Worm (Caenorhabditis elegans): ENCODE measurements around the gene F25B5.6.

The F25B5.6 gene

DNA sequence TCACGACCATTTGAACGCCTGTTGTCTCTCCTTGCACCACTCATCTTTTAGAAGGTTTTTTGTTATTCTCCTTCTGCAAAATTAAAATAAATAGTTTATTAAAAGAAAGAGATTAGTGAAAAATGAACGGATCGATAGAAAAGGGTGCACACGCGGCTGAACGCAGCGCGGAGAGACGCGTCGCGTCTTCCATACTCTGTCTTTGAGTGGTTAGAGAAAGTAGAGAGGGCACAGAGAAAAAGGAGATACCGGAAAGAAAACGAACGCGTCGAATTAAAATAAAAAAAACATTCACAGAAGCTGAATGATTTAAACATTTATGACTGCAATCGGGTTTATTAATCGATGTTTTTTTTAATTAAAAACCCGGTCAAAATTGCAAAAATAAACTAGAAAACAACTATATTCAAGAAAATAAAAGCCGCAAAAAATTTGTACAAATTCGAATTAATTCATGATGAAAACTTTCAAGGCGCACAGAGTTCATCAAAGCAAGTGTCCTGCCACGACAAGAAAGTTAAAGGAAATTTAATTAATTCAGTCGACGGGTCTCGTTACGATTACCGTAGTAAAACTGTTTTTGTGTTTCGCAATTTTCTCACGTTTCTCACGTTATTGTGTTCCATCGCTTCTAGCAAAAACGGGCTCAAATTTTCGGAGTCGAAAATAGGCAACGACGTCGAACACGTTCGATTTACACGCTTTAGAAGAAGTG, 9.8 kb upstream of the F25B5.6 start, which contains the start of the genes nono-1 and nop-1 (continued):
- TF ChIP-seq xnd-1 (tag; optimal IDR thresholded peaks at IDR 0.05) (peak; percentile 74), Y56A3A.18 (GFP tag; IDR thresholded peaks at IDR 0.05) (no peak), nhr-179 (tag; optimal IDR thresholded peaks at IDR 0.05) (no peak), bed-2 (GFP tag; IDR thresholded peaks at IDR 0.05) (no peak), C06A6.2 (GFP tag; conservative IDR thresholded peaks at IDR 0.05) (no peak), snpc-3.4 (tag; optimal IDR thresholded peaks at IDR 0.05) (no peak), aptf-3 (GFP tag; IDR thresholded peaks at IDR 0.05) (no peak), madf-8 (GFP tag; conservative IDR thresholded peaks at IDR 0.05) (peak; percentile 60)

DNA sequence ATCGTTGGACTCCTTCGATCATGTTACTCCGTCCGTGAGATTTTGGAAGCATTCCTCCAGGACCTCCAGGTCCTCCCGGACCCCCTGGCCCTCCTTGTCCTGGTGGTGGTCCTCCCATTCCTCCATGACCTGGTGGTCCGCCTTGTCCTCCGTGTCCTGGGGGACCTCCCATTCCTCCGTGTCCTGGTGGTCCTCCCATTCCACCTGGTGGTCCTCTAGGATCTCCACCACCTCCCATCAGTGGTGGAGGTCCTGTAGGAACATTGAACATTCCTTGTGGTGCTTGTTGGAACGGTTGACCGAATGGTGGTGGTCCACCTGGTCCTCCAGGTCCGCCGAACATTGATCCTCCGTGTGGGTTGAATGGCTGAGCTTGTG, 5.4 kb upstream of the F25B5.6 start:
- TF ChIP-seq nhr-120 (GFP tag; IDR thresholded peaks at IDR 0.05): no peak
- TF ChIP-seq egrh-3 (GFP tag; IDR thresholded peaks at IDR 0.05): peak; percentile 81; the same call in 1 of the 2 replicates
- TF ChIP-seq snpc-1.1 (tag; optimal IDR thresholded peaks at IDR 0.05; ENCODE audit: insufficient read depth): no peak
- TF ChIP-seq mcd-1 (GFP tag; IDR thresholded peaks at IDR 0.05): peak; percentile 26; the same call in 1 of the 2 replicates
- peak; percentile 87 for TF ChIP-seq zfh-2 (GFP tag; conservative IDR thresholded peaks at IDR 0.05)
- TF ChIP-seq bed-2 (GFP tag; IDR thresholded peaks at IDR 0.05): peak; percentile 11; the same call in 1 of the 2 replicates

DNA sequence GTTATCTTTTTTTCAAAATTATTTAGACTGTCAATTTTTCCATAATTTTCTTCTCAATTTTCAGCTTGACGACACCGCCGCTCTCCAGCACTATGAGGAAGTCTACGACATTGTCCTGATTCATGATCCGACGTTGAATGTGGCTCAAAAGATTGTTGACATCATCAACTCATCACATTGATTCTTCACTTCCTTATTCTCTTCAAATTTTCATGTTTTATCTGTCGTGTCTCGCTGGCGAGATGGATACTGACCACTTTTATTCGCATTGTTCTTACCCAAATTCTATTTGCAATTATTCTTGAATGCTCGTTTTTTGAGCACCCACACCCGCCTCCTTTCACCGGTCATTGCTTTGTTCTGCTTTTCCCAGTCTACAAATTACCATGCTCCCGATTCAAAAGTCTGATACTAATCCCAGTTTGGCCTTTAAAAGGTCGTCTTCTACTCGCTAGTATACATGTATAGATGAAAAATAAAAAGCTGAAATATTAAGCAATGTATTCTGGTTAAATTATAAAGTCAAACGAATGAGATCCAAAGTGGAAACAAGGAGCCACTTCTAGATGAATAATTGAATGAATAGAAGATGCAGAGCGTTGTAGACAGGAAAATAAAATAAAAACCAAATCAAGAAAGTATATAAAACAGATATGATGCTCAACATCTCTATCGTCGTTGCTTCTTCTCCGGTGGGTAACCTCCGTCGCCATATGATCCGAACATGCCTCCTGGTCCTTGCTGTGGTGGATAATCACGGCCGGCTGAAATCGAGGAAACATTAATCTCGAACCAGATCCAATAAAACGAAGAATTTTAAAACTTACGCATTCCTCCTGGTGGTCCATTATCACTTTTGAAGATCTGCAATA, 4.7 kb upstream of the F25B5.6 start:
- peak; percentile 2 for TF ChIP-seq madf-10 (tag; optimal IDR thresholded peaks at IDR 0.05)
- TF ChIP-seq madf-8 (GFP tag; conservative IDR thresholded peaks at IDR 0.05): no peak
- no peak for TF ChIP-seq T26A5.8 (tag; optimal IDR thresholded peaks at IDR 0.05)
- TF ChIP-seq sea-2 (GFP tag; IDR thresholded peaks at IDR 0.05): no peak
- no peak for TF ChIP-seq ccch-3 (GFP tag; optimal IDR thresholded peaks at IDR 0.05)
- no peak for TF ChIP-seq akir-1 (GFP tag; optimal IDR thresholded peaks at IDR 0.05)
- TF ChIP-seq lir-1 (GFP tag; conservative IDR thresholded peaks at IDR 0.05): no peak
- no peak for TF ChIP-seq hlh-12 (tag; optimal IDR thresholded peaks at IDR 0.05)
- TF ChIP-seq cebp-2 (GFP tag; IDR thresholded peaks at IDR 0.05): no peak
- TF ChIP-seq F39B2.1 (GFP tag; IDR thresholded peaks at IDR 0.05): no peak
- TF ChIP-seq F37B4.10 (GFP tag; IDR thresholded peaks at IDR 0.05): no peak
- TF ChIP-seq nhr-120 (GFP tag; IDR thresholded peaks at IDR 0.05): no peak
- TF ChIP-seq lag-1 (GFP tag; IDR thresholded peaks at IDR 0.05): no peak
- TF ChIP-seq Y56A3A.18 (GFP tag; IDR thresholded peaks at IDR 0.05): 0 out of 2 replicates have a peak, but pooled peaks have one; percentile 74
- TF ChIP-seq Y53G8AR.9 (GFP tag; conservative IDR thresholded peaks at IDR 0.05): peak; percentile 63
- TF ChIP-seq D2030.7 (GFP tag; IDR thresholded peaks at IDR 0.05): no peak
- TF ChIP-seq ceh-79 (tag; optimal IDR thresholded peaks at IDR 0.05): no peak
- TF ChIP-seq mel-28 (tag; optimal IDR thresholded peaks at IDR 0.05; ENCODE audit: borderline replicate concordance): no peak
- no peak; the same call in 1 of the 2 replicates for TF ChIP-seq mcd-1 (GFP tag; IDR thresholded peaks at IDR 0.05)
- no peak for TF ChIP-seq aptf-2 (GFP tag; conservative IDR thresholded peaks at IDR 0.05)
- TF ChIP-seq B0019.2 (GFP tag; conservative IDR thresholded peaks at IDR 0.05): no peak
- TF ChIP-seq F49E8.2 (tag; optimal IDR thresholded peaks at IDR 0.05; ENCODE audit: insufficient read depth): peak; percentile 61
- TF ChIP-seq ztf-26 (tag; optimal IDR thresholded peaks at IDR 0.05): no peak
- no peak for TF ChIP-seq F57A8.1 (GFP tag; optimal IDR thresholded peaks at IDR 0.05)
- no peak for TF ChIP-seq atf-7 (tag; optimal IDR thresholded peaks at IDR 0.05)
- 0 out of 2 replicates have a peak, but pooled peaks have one; percentile 62 for TF ChIP-seq ceh-58 (GFP tag; IDR thresholded peaks at IDR 0.05)
- TF ChIP-seq B0336.3 (GFP tag; IDR thresholded peaks at IDR 0.05): peak; percentile 66
- TF ChIP-seq lin-54 (GFP tag; optimal IDR thresholded peaks at IDR 0.05): peak; percentile 33
- no peak for TF ChIP-seq snpc-1.1 (tag; optimal IDR thresholded peaks at IDR 0.05; ENCODE audit: insufficient read depth)
- TF ChIP-seq chd-7 (tag; optimal IDR thresholded peaks at IDR 0.05): no peak
- peak; percentile 11 for TF ChIP-seq somi-1 (GFP tag; optimal IDR thresholded peaks at IDR 0.05)
- TF ChIP-seq sptf-2 (GFP tag; optimal IDR thresholded peaks at IDR 0.05): no peak
- TF ChIP-seq athp-1 (tag; optimal IDR thresholded peaks at IDR 0.05): peak; percentile 31
- TF ChIP-seq egl-44 (GFP tag; IDR thresholded peaks at IDR 0.05): no peak
